Fruit fly (Drosophila melanogaster) whole organism, embryonic: ENCODE results near the gene CG7564.
A peak's percentile ranks its signal among the peaks of the same experiment; 100 is the strongest.

Experiments used
- ATbp ChIP-seq: fragments of 200-800 bp; sonication (Bioruptor generic); optimal IDR thresholded peaks from 2 replicates; lab custom pipeline; 2017; ENCODE audit warnings: missing biosample characterization, mild to moderate bottlenecking, missing genetic modification characterization, missing genetic modification reagents
- CG10274 ChIP-seq: fragments of 200-800 bp; sonication (Bioruptor generic); optimal IDR thresholded peaks from 3 replicates; lab custom pipeline; 2017; ENCODE audit warnings: missing biosample characterization, mild to moderate bottlenecking, missing genetic modification characterization
- CG11093 ChIP-seq: fragments of 200-800 bp; sonication (Bioruptor generic); IDR thresholded peaks from 3 replicates; pipeline ENCODE4 v1.3.6; 2022; ENCODE audit warnings: missing biosample characterization, missing genetic modification characterization
- CG11398 ChIP-seq: fragments of 200-800 bp; sonication (Bioruptor generic); optimal IDR thresholded peaks from 2 replicates; lab custom pipeline; 2016; ENCODE audit warnings: missing biosample characterization, missing genetic modification characterization
- CG11504 ChIP-seq: fragments of 200-800 bp; sonication (Bioruptor generic); optimal IDR thresholded peaks from 3 replicates; lab custom pipeline; 2019; ENCODE audit warnings: missing biosample characterization, mild to moderate bottlenecking, missing genetic modification characterization, moderate library complexity
- CG11696 ChIP-seq: fragments of 200-800 bp; sonication (Bioruptor generic); IDR thresholded peaks from 2 replicates; pipeline ENCODE4 v1.3.6; 2022; ENCODE audit warnings: missing biosample characterization, missing genetic modification characterization
- CG1233 ChIP-seq: fragments of 200-800 bp; sonication (Bioruptor generic); optimal IDR thresholded peaks from 4 replicates; lab custom pipeline; 2018; ENCODE audit warnings: missing biosample characterization, mild to moderate bottlenecking, missing genetic modification characterization
- CG13287 ChIP-seq: fragments of 200-800 bp; sonication (Bioruptor generic); IDR thresholded peaks from 2 replicates; pipeline ENCODE4 v1.3.6; 2022; ENCODE audit warnings: missing biosample characterization, missing genetic modification characterization; ENCODE audit not compliant: partially characterized antibody
- CG13894 ChIP-seq: fragments of 200-800 bp; sonication (Bioruptor generic); optimal IDR thresholded peaks from 3 replicates; lab custom pipeline; 2018; ENCODE audit warnings: missing biosample characterization, mild to moderate bottlenecking, missing genetic modification characterization, moderate library complexity
- CG1529 ChIP-seq: fragments of 200-800 bp; sonication (Bioruptor generic); optimal IDR thresholded peaks from 3 replicates; lab custom pipeline; 2018; ENCODE audit warnings: missing biosample characterization, missing genetic modification characterization
- CG1602 ChIP-seq: fragments of 200-800 bp; sonication (Bioruptor generic); optimal IDR thresholded peaks from 3 replicates; lab custom pipeline; 2016; ENCODE audit warnings: missing biosample characterization, missing genetic modification characterization
- CG17612 ChIP-seq: fragments of 200-800 bp; sonication (Bioruptor generic); IDR thresholded peaks from 2 replicates; pipeline ENCODE4 v1.3.6; 2022; ENCODE audit warnings: missing biosample characterization, missing genetic modification characterization
- CG18476 ChIP-seq: fragments of 200-800 bp; sonication (Bioruptor generic); optimal IDR thresholded peaks from 2 replicates; lab custom pipeline; 2016; ENCODE audit warnings: missing biosample characterization, mild to moderate bottlenecking, missing genetic modification characterization
- CG18619 ChIP-seq: fragments of 200-800 bp; sonication (Bioruptor generic); optimal IDR thresholded peaks from 3 replicates; lab custom pipeline; 2017; ENCODE audit warnings: missing biosample characterization, mild to moderate bottlenecking, missing genetic modification characterization
- CG2129 ChIP-seq: fragments of 200-800 bp; sonication (Bioruptor generic); IDR thresholded peaks from 2 replicates; pipeline ENCODE4 v1.3.6; 2022; ENCODE audit warnings: missing biosample characterization, missing genetic modification characterization; ENCODE audit not compliant: partially characterized antibody
- CG32532 ChIP-seq: fragments of 200-800 bp; sonication (Bioruptor generic); IDR thresholded peaks from 2 replicates; pipeline ENCODE4 v1.3.6; 2022; ENCODE audit warnings: missing biosample characterization, missing genetic modification characterization
- CG34224 ChIP-seq: fragments of 200-800 bp; sonication (Bioruptor generic); IDR thresholded peaks from 3 replicates; pipeline ENCODE4 v1.3.6; 2022; ENCODE audit warnings: missing biosample characterization, missing genetic modification characterization; ENCODE audit not compliant: partially characterized antibody
- CG4707 ChIP-seq: fragments of 200-800 bp; sonication (Bioruptor generic); optimal IDR thresholded peaks from 2 replicates; lab custom pipeline; 2018; ENCODE audit warnings: missing biosample characterization, mild to moderate bottlenecking, missing genetic modification characterization, moderate library complexity
- CG6765 ChIP-seq: fragments of 200-800 bp; sonication (Bioruptor generic); optimal IDR thresholded peaks from 3 replicates; lab custom pipeline; 2017; ENCODE audit warnings: missing biosample characterization, mild to moderate bottlenecking, missing genetic modification characterization
- CG8089 ChIP-seq: fragments of 200-800 bp; sonication (Bioruptor generic); optimal IDR thresholded peaks from 3 replicates; lab custom pipeline; 2016; ENCODE audit warnings: missing biosample characterization, missing genetic modification characterization
- CG8290 ChIP-seq, 3 experiments: fragments of 200-800 bp; sonication (Bioruptor generic); optimal IDR thresholded peaks; 2 replicates each; lab custom pipeline; 2016 to 2019; ENCODE audit warnings: missing biosample characterization in 3 of 3, missing genetic modification characterization in 3 of 3, mild to moderate bottlenecking in 2 of 3, moderate library complexity in 1 of 3
- CG8359 ChIP-seq: fragments of 200-800 bp; sonication (Bioruptor generic); optimal IDR thresholded peaks from 2 replicates; lab custom pipeline; 2017; ENCODE audit warnings: missing biosample characterization, mild to moderate bottlenecking, missing genetic modification characterization, borderline replicate concordance
- CG9932 ChIP-seq: fragments of 200-800 bp; sonication (Bioruptor generic); IDR thresholded peaks from 2 replicates; pipeline ENCODE4 v1.3.6; 2022; ENCODE audit warnings: missing biosample characterization, missing genetic modification characterization
- D ChIP-seq, 2 experiments: fragments of 200-800 bp in 1 of 2; fragments of >200 bp in 1 of 2; sonication (Bioruptor generic) in 1 of 2; optimal IDR thresholded peaks; 2 replicates in 1 of 2; 3 replicates in 1 of 2; lab custom pipeline; 2017; ENCODE audit warnings: mild to moderate bottlenecking in 1 of 2, missing biosample characterization in 1 of 2, missing genetic modification characterization in 1 of 2, missing genetic modification reagents in 1 of 2
- Deaf1 ChIP-seq: fragments of 200-800 bp; optimal IDR thresholded peaks from 3 replicates; lab custom pipeline; 2019; ENCODE audit warnings: missing biosample characterization, mild to moderate bottlenecking, missing genetic modification characterization, moderate library complexity
- Hr3 ChIP-seq: fragments of 200-800 bp; sonication (Bioruptor generic); optimal IDR thresholded peaks from 3 replicates; lab custom pipeline; 2016; ENCODE audit warnings: missing biosample characterization, missing genetic modification characterization
- Mad ChIP-seq: fragments of 200-800 bp; sonication (Bioruptor generic); optimal IDR thresholded peaks from 2 replicates; lab custom pipeline; 2016; ENCODE audit warnings: missing biosample characterization, missing genetic modification characterization
- Nf-YB ChIP-seq: fragments of 200-800 bp; sonication (Bioruptor generic); optimal IDR thresholded peaks from 3 replicates; lab custom pipeline; 2019; ENCODE audit warnings: missing biosample characterization, mild to moderate bottlenecking, missing genetic modification characterization, moderate library complexity
- Nf-YC ChIP-seq: fragments of 200-800 bp; optimal IDR thresholded peaks from 3 replicates; lab custom pipeline; 2019; ENCODE audit warnings: missing biosample characterization, mild to moderate bottlenecking, missing genetic modification characterization, moderate library complexity
- NfI ChIP-seq: fragments of 200-800 bp; sonication (Bioruptor generic); optimal IDR thresholded peaks from 3 replicates; lab custom pipeline; 2018; ENCODE audit warnings: missing biosample characterization, mild to moderate bottlenecking, missing genetic modification characterization, moderate library complexity
- Opbp ChIP-seq: fragments of 200-800 bp; sonication (Bioruptor generic); IDR thresholded peaks from 3 replicates; pipeline ENCODE4 v1.3.6; 2022; ENCODE audit warnings: missing biosample characterization, missing genetic modification characterization; ENCODE audit not compliant: partially characterized antibody
- Pdp1 ChIP-seq, 2 experiments: fragments of 200-800 bp; sonication (Bioruptor generic); optimal IDR thresholded peaks; 3 replicates each; lab custom pipeline; 2016; ENCODE audit warnings: missing biosample characterization in 2 of 2, missing genetic modification characterization in 2 of 2, mild to moderate bottlenecking in 1 of 2, moderate library complexity in 1 of 2
- al ChIP-seq: fragments of 200-800 bp; sonication (Bioruptor generic); IDR thresholded peaks from 2 replicates; pipeline ENCODE4 v1.3.6; 2022; ENCODE audit warnings: missing biosample characterization, missing genetic modification characterization
- cg ChIP-seq: fragments of 200-800 bp; sonication (Bioruptor generic); optimal IDR thresholded peaks from 3 replicates; lab custom pipeline; 2019; ENCODE audit warnings: missing biosample characterization, mild to moderate bottlenecking, missing genetic modification characterization, moderate library complexity
- chinmo ChIP-seq: fragments of 200-800 bp; sonication (Bioruptor generic); IDR thresholded peaks from 4 replicates; pipeline ENCODE4 v1.3.6; 2022; ENCODE audit warnings: missing biosample characterization, missing genetic modification characterization; ENCODE audit not compliant: partially characterized antibody
- fd102C ChIP-seq: fragments of 200-800 bp; sonication (Bioruptor generic); optimal IDR thresholded peaks from 2 replicates; lab custom pipeline; 2018; ENCODE audit warnings: missing biosample characterization, mild to moderate bottlenecking, missing genetic modification characterization, moderate library complexity
- fd64A ChIP-seq: fragments of 200-800 bp; sonication (Bioruptor generic); optimal IDR thresholded peaks from 3 replicates; lab custom pipeline; 2018; ENCODE audit warnings: missing biosample characterization, mild to moderate bottlenecking, missing genetic modification characterization
- hb ChIP-seq: fragments of 200-800 bp; sonication (Bioruptor generic); IDR thresholded peaks from 3 replicates; pipeline ENCODE4 v1.3.6; 2022; ENCODE audit warnings: missing biosample characterization, missing genetic modification characterization; ENCODE audit not compliant: partially characterized antibody
- jing ChIP-seq: fragments of 200-800 bp; sonication (Bioruptor generic); optimal IDR thresholded peaks from 2 replicates; lab custom pipeline; 2018; ENCODE audit warnings: missing biosample characterization, mild to moderate bottlenecking, missing genetic modification characterization
- kni ChIP-seq: fragments of 200-800 bp; sonication (Bioruptor generic); optimal IDR thresholded peaks from 3 replicates; lab custom pipeline; 2017; ENCODE audit warnings: mild to moderate bottlenecking, missing biosample characterization, missing genetic modification reagents, missing genetic modification characterization
- lola ChIP-seq, 3 experiments: fragments of >200 bp in 2 of 3; fragments of 200-800 bp in 1 of 3; sonication (Bioruptor generic) in 1 of 3; optimal IDR thresholded peaks; 2 replicates each; lab custom pipeline; 2017 to 2019; ENCODE audit warnings: missing biosample characterization in 3 of 3, missing genetic modification characterization in 3 of 3, mild to moderate bottlenecking in 1 of 3, moderate library complexity in 1 of 3
- maf-S ChIP-seq: fragments of 200-800 bp; sonication (Bioruptor generic); optimal IDR thresholded peaks from 2 replicates; lab custom pipeline; 2016; ENCODE audit warnings: missing biosample characterization, missing genetic modification characterization
- nmo ChIP-seq: fragments of 200-800 bp; sonication (Bioruptor generic); optimal IDR thresholded peaks from 2 replicates; lab custom pipeline; 2018; ENCODE audit warnings: missing biosample characterization, mild to moderate bottlenecking, missing genetic modification characterization, moderate library complexity
- onecut ChIP-seq: fragments of 200-800 bp; sonication (Bioruptor generic); IDR thresholded peaks from 2 replicates; pipeline ENCODE4 v1.3.6; 2022; ENCODE audit warnings: missing biosample characterization, missing genetic modification characterization
- pum ChIP-seq: fragments of 200-800 bp; sonication (Bioruptor generic); optimal IDR thresholded peaks from 2 replicates; lab custom pipeline; 2016; ENCODE audit warnings: missing biosample characterization, missing genetic modification characterization
- scrt ChIP-seq: fragments of 200-800 bp; sonication (Bioruptor generic); optimal IDR thresholded peaks from 2 replicates; lab custom pipeline; 2018; ENCODE audit warnings: missing biosample characterization, mild to moderate bottlenecking, missing genetic modification characterization, moderate library complexity
- stwl ChIP-seq: fragments of 200-800 bp; sonication (Bioruptor generic); optimal IDR thresholded peaks from 3 replicates; lab custom pipeline; 2018; ENCODE audit warnings: missing biosample characterization, mild to moderate bottlenecking, missing genetic modification characterization, moderate library complexity

Gene CG7564

dm6 chr3L:17485280-17485792 lies 28.8 kb upstream of the CG7564 start (continued):
- TF ChIP-seq lola (GFP tag; optimal IDR thresholded peaks at IDR 0.05; lab: Kevin White, UChicago) (peak in 1 of 3 experiments; percentile 86), ATbp (GFP tag; lab: Kevin White, UChicago) (peak; percentile 99), CG1529 (GFP tag; lab: Kevin White, UChicago) (peak; percentile 92), scrt (peak; percentile 66), CG11696 (GFP tag; lab: Robert Waterston, UW) (no peak), CG11398 (GFP tag; lab: Kevin White, UChicago) (peak; percentile 64), CG17612 (no peak), al (GFP tag; lab: Robert Waterston, UW) (no peak), onecut (GFP tag; lab: Robert Waterston, UW) (peak; percentile 84), CG6765 (GFP tag; lab: Kevin White, UChicago) (no peak), jing (GFP tag; lab: Kevin White, UChicago) (no peak), maf-S (GFP tag; lab: Kevin White, UChicago) (peak; percentile 34), kni (GFP tag; lab: Kevin White, UChicago) (peak; percentile 95), CG1602 (GFP tag; lab: Kevin White, UChicago) (peak; percentile 43), hb (GFP tag; lab: Robert Waterston, UW) (no peak), CG11504 (tag; lab: Kevin White, UChicago) (peak; percentile 63), Pdp1 (GFP tag; optimal IDR thresholded peaks at IDR 0.05; lab: Kevin White, UChicago) (peak in 1 of 2 experiments; percentile 38), CG11093 (GFP tag; lab: Robert Waterston, UW) (0 out of 3 replicates have a peak, but pooled peaks have one; percentile 30), CG2129 (GFP tag; lab: Robert Waterston, UW) (no peak), D (optimal IDR thresholded peaks at IDR 0.05; lab: Kevin White, UChicago) (no peak), D (GFP tag; optimal IDR thresholded peaks at IDR 0.05; lab: Kevin White, UChicago) (peak; percentile 88), CG8359 (peak; percentile 85), Deaf1 (peak; percentile 4), fd102C (GFP tag; lab: Kevin White, UChicago) (peak; percentile 75), cg (GFP tag; lab: Kevin White, UChicago) (peak; percentile 65), CG13894 (tag; lab: Kevin White, UChicago) (no peak), pum (GFP tag; lab: Kevin White, UChicago) (peak; percentile 42), CG1233 (GFP tag; lab: Kevin White, UChicago) (peak; percentile 86), nmo (GFP tag; lab: Kevin White, UChicago) (peak; percentile 57), CG8089 (GFP tag; lab: Kevin White, UChicago) (peak; percentile 73), Opbp (GFP tag; lab: Robert Waterston, UW) (no peak), Mad (GFP tag; lab: Kevin White, UChicago) (peak; percentile 29), NfI (GFP tag; lab: Kevin White, UChicago) (no peak), fd64A (GFP tag; lab: Kevin White, UChicago) (peak; percentile 98), Hr3 (GFP tag; lab: Kevin White, UChicago) (no peak), Nf-YB (GFP tag; lab: Kevin White, UChicago) (peak; percentile 66), stwl (tag; lab: Kevin White, UChicago) (peak; percentile 37), CG18476 (peak; percentile 43), CG32532 (GFP tag; lab: Robert Waterston, UW) (no peak), CG8290 (GFP tag; optimal IDR thresholded peaks at IDR 0.05; lab: Kevin White, UChicago) (peak; percentile 63), CG8290 (tag; optimal IDR thresholded peaks at IDR 0.05; lab: Kevin White, UChicago) (peak; percentile 77 to 96), CG9932 (GFP tag; lab: Robert Waterston, UW) (no peak), CG13287 (no peak), chinmo (0 out of 4 replicates have a peak, but pooled peaks have one; percentile 23), CG18619 (GFP tag; lab: Kevin White, UChicago) (peak; percentile 65), CG4707 (peak; percentile 94), CG34224 (GFP tag; lab: Robert Waterston, UW) (no peak), Nf-YC (tag; lab: Kevin White, UChicago) (no peak), CG10274 (GFP tag; lab: Kevin White, UChicago) (peak; percentile 57)
